Worm (Caenorhabditis elegans) whole organism, L1 larva: ENCODE data around the gene cth-2.

Experiments
- C04F5.9 ChIP-seq: sonication (generic microtip); optimal IDR thresholded peaks from 2 replicates; lab custom pipeline; 2016; ENCODE audit warnings: missing genetic modification characterization, missing compliant biosample characterization
- ama-1 ChIP-seq: fragments of 150-350 bp; optimal IDR thresholded peaks from 2 replicates; lab custom pipeline; 2014
- ceh-63 ChIP-seq: fragments of 200-800 bp; sonication (Bioruptor generic); optimal IDR thresholded peaks from 2 replicates; lab custom pipeline; 2018; ENCODE audit warnings: mild to moderate bottlenecking, missing genetic modification characterization, missing compliant biosample characterization
- dpl-1 ChIP-seq, 3 experiments: fragments of 150-350 bp in 2 of 3; sonication (generic microtip) in 1 of 3; optimal IDR thresholded peaks; 2 replicates each; lab custom pipeline; 2014 to 2017; ENCODE audit warnings: missing biosample characterization in 3 of 3, missing genetic modification characterization in 3 of 3, missing genetic modification reagents in 3 of 3
- dsc-1 ChIP-seq: sonication (generic microtip); optimal IDR thresholded peaks from 2 replicates; lab custom pipeline; 2016; ENCODE audit warnings: mild to moderate bottlenecking, missing genetic modification characterization, missing compliant biosample characterization
- efl-1 ChIP-seq, 4 experiments: fragments of 150-350 bp; optimal IDR thresholded peaks in 3 of 4; peaks in 1 of 4; 1 replicate in 1 of 4; 2 replicates in 3 of 4; lab custom pipeline; 2014; ENCODE audit warnings: missing biosample characterization in 2 of 4, missing genetic modification characterization in 2 of 4, missing genetic modification reagents in 2 of 4
- egl-27 ChIP-seq, 2 experiments: fragments of 150-350 bp in 1 of 2; sonication (generic microtip); optimal IDR thresholded peaks; 3 replicates each; lab custom pipeline; 2017 to 2018; ENCODE audit warnings: missing biosample characterization in 2 of 2, missing genetic modification characterization in 2 of 2, missing genetic modification reagents in 2 of 2
- elt-2 ChIP-seq: sonication (generic microtip); optimal IDR thresholded peaks from 2 replicates; lab custom pipeline; 2016; ENCODE audit warnings: missing genetic modification characterization, mild to moderate bottlenecking, inconsistent platforms, missing compliant biosample characterization, missing genetic modification reagents
- elt-3 ChIP-seq, 6 experiments: fragments of 150-350 bp in 1 of 6; sonication (generic microtip); optimal IDR thresholded peaks; 2 replicates each; lab custom pipeline; 2017 to 2018; ENCODE audit warnings: missing biosample characterization in 6 of 6, missing genetic modification characterization in 6 of 6, inconsistent platforms in 1 of 6
- ets-5 ChIP-seq: fragments of 200-800 bp; sonication (Bioruptor generic); IDR thresholded peaks from 2 replicates; pipeline ENCODE4 v1.3.6; 2022; ENCODE audit warnings: missing genetic modification characterization, missing compliant biosample characterization
- fkh-10 ChIP-seq: sonication (generic microtip); optimal IDR thresholded peaks from 2 replicates; lab custom pipeline; 2017; ENCODE audit warnings: missing biosample characterization, missing genetic modification reagents, missing genetic modification characterization
- fkh-4 ChIP-seq: sonication (generic microtip); optimal IDR thresholded peaks from 2 replicates; lab custom pipeline; 2016; ENCODE audit warnings: missing compliant biosample characterization, missing genetic modification characterization, borderline replicate concordance
- fos-1 ChIP-seq: fragments of 150-350 bp; optimal IDR thresholded peaks from 2 replicates; lab custom pipeline; 2014; ENCODE audit warnings: missing biosample characterization, missing genetic modification characterization
- isw-1 ChIP-seq: fragments of 200-800 bp; sonication (Bioruptor generic); IDR thresholded peaks from 2 replicates; pipeline ENCODE4 v1.3.6; 2022; ENCODE audit warnings: missing genetic modification characterization, missing compliant biosample characterization
- lin-14 ChIP-seq: fragments of 200-800 bp; sonication (Bioruptor generic); optimal IDR thresholded peaks from 2 replicates; lab custom pipeline; 2018; ENCODE audit warnings: mild to moderate bottlenecking, missing genetic modification characterization, moderate library complexity, missing compliant biosample characterization
- lin-15B ChIP-seq: fragments of 150-350 bp; sonication (generic microtip); optimal IDR thresholded peaks from 3 replicates; lab custom pipeline; 2014; ENCODE audit warnings: missing biosample characterization, missing genetic modification characterization
- lin-35 ChIP-seq, 2 experiments: fragments of 150-350 bp; optimal IDR thresholded peaks; 2 replicates each; lab custom pipeline; 2014; ENCODE audit warnings: missing biosample characterization in 2 of 2, missing genetic modification characterization in 2 of 2, missing genetic modification reagents in 2 of 2
- lir-3 ChIP-seq: sonication (generic microtip); optimal IDR thresholded peaks from 2 replicates; lab custom pipeline; 2016; ENCODE audit warnings: mild to moderate bottlenecking, missing genetic modification characterization, moderate library complexity, missing compliant biosample characterization; ENCODE audit not compliant: poor library complexity
- lsy-2 ChIP-seq, 2 experiments: fragments of 150-350 bp; optimal IDR thresholded peaks; 2 replicates each; lab custom pipeline; 2014; ENCODE audit warnings: missing biosample characterization in 2 of 2, missing genetic modification characterization in 2 of 2
- mab-9 ChIP-seq: fragments of 200-800 bp; sonication (Bioruptor generic); IDR thresholded peaks from 2 replicates; pipeline ENCODE4 v1.3.6; 2022; ENCODE audit warnings: missing genetic modification reagents, missing genetic modification characterization, missing compliant biosample characterization
- mdl-1 ChIP-seq, 2 experiments: fragments of 150-350 bp; optimal IDR thresholded peaks; 2 replicates each; lab custom pipeline; 2014 to 2017; ENCODE audit warnings: missing biosample characterization in 2 of 2, missing genetic modification characterization in 2 of 2, inconsistent platforms in 1 of 2
- mef-2 ChIP-seq: fragments of 150-350 bp; optimal IDR thresholded peaks from 2 replicates; lab custom pipeline; 2014; ENCODE audit warnings: missing biosample characterization, missing genetic modification characterization
- mep-1 ChIP-seq: fragments of 150-350 bp; optimal IDR thresholded peaks from 2 replicates; lab custom pipeline; 2014; ENCODE audit warnings: missing biosample characterization, missing genetic modification characterization
- nhr-19 ChIP-seq: fragments of 200-800 bp; sonication (Bioruptor generic); conservative IDR thresholded peaks from 2 replicates; pipeline ENCODE4 v1.3.6; 2022; ENCODE audit warnings: missing genetic modification characterization, missing compliant biosample characterization
- nhr-20 ChIP-seq: sonication (generic microtip); optimal IDR thresholded peaks from 2 replicates; lab custom pipeline; 2016; ENCODE audit warnings: mild to moderate bottlenecking, missing genetic modification characterization, missing compliant biosample characterization
- nhr-237 ChIP-seq: fragments of 150-350 bp; optimal IDR thresholded peaks from 2 replicates; lab custom pipeline; 2014; ENCODE audit warnings: missing biosample characterization, missing genetic modification characterization
- nhr-28 ChIP-seq: fragments of 150-350 bp; optimal IDR thresholded peaks from 2 replicates; lab custom pipeline; 2014; ENCODE audit warnings: missing biosample characterization, missing genetic modification characterization
- nhr-47 ChIP-seq: sonication (generic microtip); optimal IDR thresholded peaks from 2 replicates; lab custom pipeline; 2016; ENCODE audit warnings: mild to moderate bottlenecking, missing genetic modification characterization, moderate library complexity, missing compliant biosample characterization
- nhr-71 ChIP-seq: sonication (generic microtip); optimal IDR thresholded peaks from 2 replicates; lab custom pipeline; 2016; ENCODE audit warnings: mild to moderate bottlenecking, missing genetic modification characterization, moderate library complexity, missing compliant biosample characterization
- nhr-77 ChIP-seq: fragments of 150-350 bp; optimal IDR thresholded peaks from 2 replicates; lab custom pipeline; 2014; ENCODE audit warnings: missing biosample characterization, missing genetic modification characterization
- nhr-84 ChIP-seq: sonication (generic microtip); optimal IDR thresholded peaks from 2 replicates; lab custom pipeline; 2017; ENCODE audit warnings: missing biosample characterization, missing genetic modification characterization
- nhr-85 ChIP-seq: sonication (generic microtip); peaks from one replicate; lab custom pipeline; 2016; ENCODE audit warnings: missing genetic modification characterization, inconsistent platforms, missing compliant biosample characterization
- nhr-90 ChIP-seq: sonication (generic microtip); optimal IDR thresholded peaks from 2 replicates; lab custom pipeline; 2016; ENCODE audit warnings: mild to moderate bottlenecking, missing genetic modification characterization, missing compliant biosample characterization; ENCODE audit not compliant: poor library complexity
- pqm-1 ChIP-seq: sonication (generic microtip); optimal IDR thresholded peaks from 3 replicates; lab custom pipeline; 2017; ENCODE audit warnings: missing biosample characterization, missing genetic modification characterization
- rnt-1 ChIP-seq: sonication (generic microtip); optimal IDR thresholded peaks from 2 replicates; lab custom pipeline; 2016; ENCODE audit warnings: mild to moderate bottlenecking, missing genetic modification characterization, moderate library complexity, missing compliant biosample characterization
- skn-1 ChIP-seq: fragments of 150-350 bp; optimal IDR thresholded peaks from 2 replicates; lab custom pipeline; 2014; ENCODE audit warnings: missing biosample characterization, missing genetic modification characterization
- snpc-4 ChIP-seq: fragments of 150-350 bp; optimal IDR thresholded peaks from 2 replicates; lab custom pipeline; 2014; ENCODE audit warnings: missing biosample characterization, missing genetic modification characterization
- snu-23 ChIP-seq: sonication (generic microtip); optimal IDR thresholded peaks from 2 replicates; lab custom pipeline; 2016; ENCODE audit warnings: missing genetic modification characterization, missing compliant biosample characterization
- sox-4 ChIP-seq: sonication (generic microtip); optimal IDR thresholded peaks from 2 replicates; lab custom pipeline; 2016; ENCODE audit warnings: missing genetic modification characterization, missing compliant biosample characterization
- tbx-2 ChIP-seq: sonication (generic microtip); optimal IDR thresholded peaks from 2 replicates; lab custom pipeline; 2016; ENCODE audit warnings: missing genetic modification characterization, missing compliant biosample characterization
- zip-4 ChIP-seq: fragments of 200-800 bp; sonication (Bioruptor generic); optimal IDR thresholded peaks from 2 replicates; lab custom pipeline; 2018; ENCODE audit warnings: mild to moderate bottlenecking, missing genetic modification characterization, moderate library complexity, missing compliant biosample characterization
- ztf-11 ChIP-seq, 2 experiments: sonication (generic microtip); optimal IDR thresholded peaks; 2 replicates each; lab custom pipeline; 2016 to 2017; ENCODE audit warnings: missing genetic modification characterization in 2 of 2, missing biosample characterization in 1 of 2, missing compliant biosample characterization in 1 of 2
- ztf-4 ChIP-seq: fragments of 150-350 bp; optimal IDR thresholded peaks from 2 replicates; lab custom pipeline; 2014; ENCODE audit warnings: missing biosample characterization, missing genetic modification characterization

The cth-2 gene

DNA sequence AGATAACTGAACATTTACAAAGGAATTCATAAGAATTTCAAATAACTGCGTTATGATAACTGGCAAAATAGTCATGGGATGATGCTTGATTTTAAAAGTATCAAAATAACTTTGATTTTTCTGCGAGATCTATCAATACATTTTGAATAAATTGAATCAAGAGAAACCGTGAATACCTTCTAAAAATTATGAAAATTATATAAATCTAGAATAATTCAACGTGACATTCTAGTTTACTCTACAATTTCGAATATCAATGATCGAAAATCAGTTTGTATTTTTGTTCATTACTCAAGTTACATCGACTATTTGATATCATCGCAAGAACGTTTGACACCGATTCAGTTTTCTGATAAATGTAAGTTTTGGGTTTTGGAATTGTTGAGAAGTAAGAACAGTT lies 4.0 kb upstream of the cth-2 start, which contains the start of gene acs-6:
acs-6 (plus strand) TSS at position 301 of the 400 bp plus-strand sequence.
- TF ChIP-seq nhr-90 (no peak), nhr-237 (tag; lab: Kevin White, UChicago) (no peak), ama-1 (lab: Kevin White, UChicago) (no peak), ztf-4 (tag; lab: Kevin White, UChicago) (no peak), fkh-10 (GFP tag; lab: Kevin White, UChicago) (no peak), mef-2 (no peak), ets-5 (GFP tag; lab: Robert Waterston, UW) (no peak), nhr-77 (tag; lab: Kevin White, UChicago) (no peak), nhr-84 (tag; lab: Kevin White, UChicago) (no peak), skn-1 (tag; lab: Kevin White, UChicago) (no peak)

DNA sequence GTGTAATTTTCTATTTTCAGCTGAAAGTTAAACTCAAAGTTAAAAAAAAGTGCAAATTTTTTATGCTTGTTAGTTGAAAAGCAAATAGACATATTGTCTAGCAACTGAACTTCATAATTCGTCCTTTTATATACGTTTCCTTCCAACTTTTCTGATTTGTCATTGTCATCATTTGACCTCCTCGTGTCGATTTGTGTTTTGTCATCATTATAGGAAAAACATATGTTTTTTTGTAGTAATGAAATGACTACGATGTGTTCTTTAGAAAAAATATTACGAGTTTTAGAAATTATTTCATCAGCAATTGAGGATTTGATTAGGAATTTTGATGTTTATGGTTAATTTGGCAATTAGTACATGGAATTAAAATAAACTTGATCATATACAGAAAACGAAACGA lies 3.0 kb upstream of the cth-2 start:
- TF ChIP-seq nhr-28 (peak; percentile 3), C04F5.9 (tag; lab: Kevin White, UChicago) (no peak), skn-1 (tag; lab: Kevin White, UChicago) (peak; percentile 92), snu-23 (GFP tag; lab: Kevin White, UChicago) (no peak), fkh-4 (tag; lab: Kevin White, UChicago) (no peak)

DNA sequence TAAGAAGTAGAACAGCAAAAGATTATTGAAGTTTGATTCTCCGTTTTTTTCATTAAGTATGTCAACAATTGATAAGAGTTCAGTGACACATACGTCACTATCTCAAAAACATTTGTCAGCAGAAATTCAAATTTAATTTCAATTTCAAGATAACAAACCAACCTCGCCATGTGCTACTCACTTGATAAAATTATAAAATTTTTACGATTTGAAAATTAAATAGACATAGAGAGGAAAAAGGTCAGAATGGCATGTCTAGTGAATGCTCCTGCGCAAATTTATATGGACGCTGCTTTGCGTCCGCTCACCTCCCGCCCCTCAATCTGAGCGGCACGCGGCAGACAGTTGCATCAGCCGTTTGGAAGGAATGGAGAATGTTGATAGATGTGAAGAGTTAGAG lies 2.4 kb upstream of the cth-2 start:
- TF ChIP-seq snu-23 (GFP tag; lab: Kevin White, UChicago) (no peak), nhr-71 (tag; lab: Kevin White, UChicago) (peak; percentile 15), lin-14 (peak; percentile 32), snpc-4 (tag; lab: Kevin White, UChicago) (no peak), zip-4 (GFP tag; lab: Kevin White, UChicago) (no peak), nhr-20 (tag; lab: Kevin White, UChicago) (peak; percentile 19), lin-35 (GFP tag; optimal IDR thresholded peaks at IDR 0.05; lab: Kevin White, UChicago) (peak in 1 of 2 experiments; percentile 13), rnt-1 (tag; lab: Kevin White, UChicago) (peak; percentile 57), elt-2 (tag; lab: Kevin White, UChicago) (peak; percentile 93)

DNA sequence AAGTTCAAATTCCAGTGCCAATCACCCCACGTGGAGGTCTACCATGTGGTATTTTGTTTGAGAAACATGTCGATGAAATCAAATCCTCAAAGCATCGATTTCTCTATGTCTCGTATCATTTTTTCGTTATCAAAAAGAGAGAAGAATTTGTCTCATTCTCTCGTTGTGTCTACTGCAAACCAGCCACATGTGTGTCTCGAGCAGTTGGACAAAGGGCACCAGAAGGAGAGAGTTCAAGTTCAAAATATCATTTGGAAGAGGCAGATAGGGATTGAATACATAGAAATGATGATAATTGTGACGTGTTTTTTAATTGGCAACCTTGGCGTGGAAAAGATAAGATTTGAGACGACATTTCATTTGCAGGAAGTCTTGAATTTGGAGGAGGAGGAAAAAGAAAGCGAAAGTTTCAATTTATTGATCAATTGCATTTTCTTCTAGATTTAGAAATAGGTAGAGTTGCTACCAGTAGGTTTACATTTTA lies 1.6 kb upstream of the cth-2 start:
- TF ChIP-seq lsy-2 (tag; optimal IDR thresholded peaks at IDR 0.05; lab: Kevin White, UChicago) (peak; percentile 6 to 54), mep-1 (peak; percentile 39), ztf-4 (tag; lab: Kevin White, UChicago) (peak; percentile 30), mab-9 (GFP tag; lab: Robert Waterston, UW) (no peak), lin-14 (peak; percentile 88), tbx-2 (tag; lab: Kevin White, UChicago) (peak; percentile 70), ceh-63 (GFP tag; lab: Kevin White, UChicago) (no peak), snu-23 (GFP tag; lab: Kevin White, UChicago) (peak; percentile 69), elt-3 (tag; optimal IDR thresholded peaks at IDR 0.05; lab: Kevin White, UChicago) (peak in 3 of 6 experiments; percentile 53 to 79 (median 72)), efl-1 (optimal IDR thresholded peaks at IDR 0.05; lab: Kevin White, UChicago) (peak in 1 of 2 experiments; percentile 28), efl-1 (GFP tag; optimal IDR thresholded peaks at IDR 0.05 in 1 of 2; lab: Kevin White, UChicago) (peak; percentile 7 to 87), sox-4 (tag; lab: Kevin White, UChicago) (no peak), egl-27 (tag; optimal IDR thresholded peaks at IDR 0.05; lab: Kevin White, UChicago) (no peak), snpc-4 (tag; lab: Kevin White, UChicago) (no peak), pqm-1 (tag; lab: Kevin White, UChicago) (no peak), rnt-1 (tag; lab: Kevin White, UChicago) (peak; percentile 64), nhr-90 (peak; percentile 61), lin-15B (tag; lab: Kevin White, UChicago) (no peak), zip-4 (GFP tag; lab: Kevin White, UChicago) (no peak), ztf-11 (tag; optimal IDR thresholded peaks at IDR 0.05; lab: Kevin White, UChicago) (no peak), dpl-1 (GFP tag; optimal IDR thresholded peaks at IDR 0.05; lab: Kevin White, UChicago) (peak in 2 of 3 experiments; percentile 32 to 36), C04F5.9 (tag; lab: Kevin White, UChicago) (no peak), lir-3 (peak; percentile 37), mdl-1 (tag; optimal IDR thresholded peaks at IDR 0.05; lab: Kevin White, UChicago) (peak in 1 of 2 experiments; percentile 75), nhr-19 (GFP tag; lab: Robert Waterston, UW) (peak; percentile 48; the same call in 1 of the 2 replicates), isw-1 (GFP tag; lab: Robert Waterston, UW) (no peak), skn-1 (tag; lab: Kevin White, UChicago) (peak; percentile 57), nhr-71 (tag; lab: Kevin White, UChicago) (peak; percentile 91), nhr-47 (tag; lab: Kevin White, UChicago) (peak; percentile 18), dsc-1 (tag; lab: Kevin White, UChicago) (peak; percentile 45), nhr-85 (peak; percentile 94), lin-35 (GFP tag; optimal IDR thresholded peaks at IDR 0.05; lab: Kevin White, UChicago) (peak in 1 of 2 experiments; percentile 59), fos-1 (tag; lab: Kevin White, UChicago) (peak; percentile 14), fkh-4 (tag; lab: Kevin White, UChicago) (no peak), elt-2 (tag; lab: Kevin White, UChicago) (peak; percentile 83)
